Worm (Caenorhabditis elegans) whole organism, early embryonic: ENCODE data around the gene isy-1.

Experiments used
- ama-1 ChIP-seq: fragments of 150-350 bp; optimal IDR thresholded peaks from 2 replicates; lab custom pipeline; 2014
- ceh-13 ChIP-seq: fragments of 200-800 bp; sonication (Bioruptor generic); optimal IDR thresholded peaks from 2 replicates; lab custom pipeline; 2018; ENCODE audit warnings: mild to moderate bottlenecking, missing genetic modification characterization, missing compliant biosample characterization
- flt-1 ChIP-seq: fragments of 200-800 bp; sonication (Bioruptor generic); IDR thresholded peaks from 2 replicates; pipeline ENCODE4 v1.3.6; 2022; ENCODE audit warnings: missing genetic modification characterization, missing compliant biosample characterization

ce11 chrV:10951655-10952278 is 48.7 kb downstream of the isy-1 start, which contains the start of gene F17C11.4:
- TF ChIP-seq ceh-13 (GFP tag; lab: Kevin White, UChicago): no peak
- TF ChIP-seq flt-1: no peak
- TF ChIP-seq ama-1 (lab: Kevin White, UChicago): no peak
